Worm (Caenorhabditis elegans) whole organism, L1 larva: ENCODE results near the gene C54D10.13.

Experiments used
- aly-2 ChIP-seq: fragments of 150-350 bp; optimal IDR thresholded peaks from 2 replicates; lab custom pipeline; 2014; ENCODE audit warnings: missing biosample characterization, missing genetic modification characterization
- ceh-82 ChIP-seq, 3 experiments: fragments of 150-350 bp in 1 of 3; sonication (generic microtip) in 2 of 3; optimal IDR thresholded peaks; 2 replicates each; lab custom pipeline; 2014 to 2017; ENCODE audit warnings: missing biosample characterization in 3 of 3, missing genetic modification characterization in 3 of 3
- ceh-88 ChIP-seq: fragments of 200-800 bp; sonication (Bioruptor generic); IDR thresholded peaks from 2 replicates; pipeline ENCODE4 v1.3.6; 2022; ENCODE audit warnings: missing genetic modification characterization, missing compliant biosample characterization
- egl-27 ChIP-seq, 2 experiments: fragments of 150-350 bp in 1 of 2; sonication (generic microtip); optimal IDR thresholded peaks; 3 replicates each; lab custom pipeline; 2017 to 2018; ENCODE audit warnings: missing biosample characterization in 2 of 2, missing genetic modification characterization in 2 of 2, missing genetic modification reagents in 2 of 2
- elt-2 ChIP-seq: sonication (generic microtip); optimal IDR thresholded peaks from 2 replicates; lab custom pipeline; 2016; ENCODE audit warnings: missing genetic modification characterization, mild to moderate bottlenecking, inconsistent platforms, missing compliant biosample characterization, missing genetic modification reagents
- elt-3 ChIP-seq, 6 experiments: fragments of 150-350 bp in 1 of 6; sonication (generic microtip); optimal IDR thresholded peaks; 2 replicates each; lab custom pipeline; 2017 to 2018; ENCODE audit warnings: missing biosample characterization in 6 of 6, missing genetic modification characterization in 6 of 6, inconsistent platforms in 1 of 6
- mdl-1 ChIP-seq, 2 experiments: fragments of 150-350 bp; optimal IDR thresholded peaks; 2 replicates each; lab custom pipeline; 2014 to 2017; ENCODE audit warnings: missing biosample characterization in 2 of 2, missing genetic modification characterization in 2 of 2, inconsistent platforms in 1 of 2
- mep-1 ChIP-seq: fragments of 150-350 bp; optimal IDR thresholded peaks from 2 replicates; lab custom pipeline; 2014; ENCODE audit warnings: missing biosample characterization, missing genetic modification characterization
- nhr-12 ChIP-seq: sonication (generic microtip); optimal IDR thresholded peaks from 2 replicates; lab custom pipeline; 2017; ENCODE audit warnings: missing biosample characterization, missing genetic modification characterization
- nhr-77 ChIP-seq: fragments of 150-350 bp; optimal IDR thresholded peaks from 2 replicates; lab custom pipeline; 2014; ENCODE audit warnings: missing biosample characterization, missing genetic modification characterization
- pag-3 ChIP-seq: sonication (generic microtip); optimal IDR thresholded peaks from 2 replicates; lab custom pipeline; 2017; ENCODE audit warnings: missing genetic modification characterization, mild to moderate bottlenecking, missing compliant biosample characterization, antibody characterized with exemption, borderline replicate concordance; ENCODE audit not compliant: insufficient read depth
- skn-1 ChIP-seq: fragments of 150-350 bp; optimal IDR thresholded peaks from 2 replicates; lab custom pipeline; 2014; ENCODE audit warnings: missing biosample characterization, missing genetic modification characterization
- ztf-11 ChIP-seq, 2 experiments: sonication (generic microtip); optimal IDR thresholded peaks; 2 replicates each; lab custom pipeline; 2016 to 2017; ENCODE audit warnings: missing genetic modification characterization in 2 of 2, missing biosample characterization in 1 of 2, missing compliant biosample characterization in 1 of 2

- no peak for TF ChIP-seq ztf-11 (tag; optimal IDR thresholded peaks at IDR 0.05; lab: Kevin White, UChicago)
- TF ChIP-seq elt-2: no peak
- TF ChIP-seq nhr-77 (tag; lab: Kevin White, UChicago): no peak
- TF ChIP-seq egl-27 (tag; optimal IDR thresholded peaks at IDR 0.05; lab: Kevin White, UChicago): no peak
- no peak for TF ChIP-seq ceh-88 (GFP tag; lab: Robert Waterston, UW)
- no peak for TF ChIP-seq pag-3
- no peak for TF ChIP-seq nhr-12
- TF ChIP-seq skn-1 (tag; lab: Kevin White, UChicago): no peak
- TF ChIP-seq elt-3 (tag; optimal IDR thresholded peaks at IDR 0.05; lab: Kevin White, UChicago): no peak
- no peak for TF ChIP-seq aly-2 (tag; lab: Kevin White, UChicago)
- no peak for TF ChIP-seq mep-1
- TF ChIP-seq mdl-1 (tag; optimal IDR thresholded peaks at IDR 0.05; lab: Kevin White, UChicago): no peak
- TF ChIP-seq ceh-82 (tag; optimal IDR thresholded peaks at IDR 0.05; lab: Kevin White, UChicago): no peak
Observed at ce11 chrV:12402355-12402754, 29.7 kb downstream of the C54D10.13 start, which contains the start of gene K01D12.8.
